Fruit fly (Drosophila melanogaster) whole organism, embryonic: ENCODE results near the gene ND-13A.
A peak's percentile ranks its signal among the peaks of the same experiment; 100 is the strongest.

Source experiments
- Ada2b ChIP-seq: fragments of 200-800 bp; sonication (Bioruptor generic); IDR thresholded peaks from 2 replicates; pipeline ENCODE4 v1.3.6; 2022; ENCODE audit warnings: missing biosample characterization, missing genetic modification characterization
- Bgb ChIP-seq: fragments of 200-800 bp; sonication (Bioruptor generic); IDR thresholded peaks from 2 replicates; pipeline ENCODE4 v1.3.6; 2022; ENCODE audit warnings: missing biosample characterization, missing genetic modification characterization; ENCODE audit not compliant: partially characterized antibody
- CG10462 ChIP-seq: fragments of 200-800 bp; sonication (Bioruptor generic); optimal IDR thresholded peaks from 2 replicates; lab custom pipeline; 2016; ENCODE audit warnings: missing biosample characterization, missing genetic modification characterization
- CG10959 ChIP-seq: fragments of 200-800 bp; sonication (Bioruptor generic); IDR thresholded peaks from 2 replicates; pipeline ENCODE4 v1.3.6; 2022; ENCODE audit warnings: missing biosample characterization, missing genetic modification characterization
- CG11504 ChIP-seq: fragments of 200-800 bp; sonication (Bioruptor generic); optimal IDR thresholded peaks from 3 replicates; lab custom pipeline; 2019; ENCODE audit warnings: missing biosample characterization, mild to moderate bottlenecking, missing genetic modification characterization, moderate library complexity
- CG12236 ChIP-seq: fragments of 200-800 bp; sonication (Bioruptor generic); optimal IDR thresholded peaks from 2 replicates; lab custom pipeline; 2016; ENCODE audit warnings: missing biosample characterization, missing genetic modification characterization
- CG1233 ChIP-seq: fragments of 200-800 bp; sonication (Bioruptor generic); optimal IDR thresholded peaks from 4 replicates; lab custom pipeline; 2018; ENCODE audit warnings: missing biosample characterization, mild to moderate bottlenecking, missing genetic modification characterization
- CG1602 ChIP-seq: fragments of 200-800 bp; sonication (Bioruptor generic); optimal IDR thresholded peaks from 3 replicates; lab custom pipeline; 2016; ENCODE audit warnings: missing biosample characterization, missing genetic modification characterization
- CG1647 ChIP-seq: fragments of 200-800 bp; sonication (Bioruptor generic); optimal IDR thresholded peaks from 3 replicates; lab custom pipeline; 2016; ENCODE audit warnings: missing biosample characterization, missing genetic modification characterization
- CG1832 ChIP-seq: fragments of 200-800 bp; sonication (Bioruptor generic); optimal IDR thresholded peaks from 2 replicates; lab custom pipeline; 2017; ENCODE audit warnings: missing biosample characterization, mild to moderate bottlenecking, missing genetic modification characterization, inconsistent platforms
- CG2712 ChIP-seq: fragments of 200-800 bp; optimal IDR thresholded peaks from 3 replicates; lab custom pipeline; 2019; ENCODE audit warnings: missing biosample characterization, mild to moderate bottlenecking, missing genetic modification characterization, moderate library complexity
- CG30431 ChIP-seq: fragments of 200-800 bp; sonication (Bioruptor generic); optimal IDR thresholded peaks from 2 replicates; lab custom pipeline; 2017; ENCODE audit warnings: missing biosample characterization, missing genetic modification characterization
- CG42726 ChIP-seq: fragments of 200-800 bp; sonication (Bioruptor generic); IDR thresholded peaks from 2 replicates; pipeline ENCODE4 v1.3.6; 2022; ENCODE audit warnings: missing biosample characterization, missing genetic modification characterization; ENCODE audit not compliant: partially characterized antibody
- CG4328 ChIP-seq: fragments of 200-800 bp; sonication (Bioruptor generic); optimal IDR thresholded peaks from 3 replicates; lab custom pipeline; 2017; ENCODE audit warnings: missing biosample characterization, missing genetic modification reagents, missing genetic modification characterization
- CG6791 ChIP-seq: fragments of 200-800 bp; sonication (Bioruptor generic); IDR thresholded peaks from 3 replicates; pipeline ENCODE4 v1.3.6; 2022; ENCODE audit warnings: missing biosample characterization, missing genetic modification characterization; ENCODE audit not compliant: partially characterized antibody
- CG7357 ChIP-seq: fragments of 200-800 bp; sonication (Bioruptor generic); IDR thresholded peaks from 3 replicates; pipeline ENCODE4 v1.3.6; 2022; ENCODE audit warnings: missing biosample characterization, missing genetic modification characterization
- CG7556 ChIP-seq: fragments of 200-800 bp; sonication (Bioruptor generic); optimal IDR thresholded peaks from 2 replicates; lab custom pipeline; 2017; ENCODE audit warnings: missing biosample characterization, mild to moderate bottlenecking, missing genetic modification characterization
- Camta ChIP-seq: fragments of 200-800 bp; sonication (Bioruptor generic); optimal IDR thresholded peaks from 2 replicates; lab custom pipeline; 2016; ENCODE audit warnings: missing biosample characterization, missing genetic modification characterization
- Dbx ChIP-seq: fragments of 200-800 bp; sonication (Bioruptor generic); IDR thresholded peaks from 3 replicates; pipeline ENCODE4 v1.3.6; 2022; ENCODE audit warnings: missing biosample characterization, missing genetic modification characterization
- Doc3 ChIP-seq: fragments of 200-800 bp; sonication (Bioruptor generic); IDR thresholded peaks from 3 replicates; pipeline ENCODE4 v1.3.6; 2022; ENCODE audit warnings: missing biosample characterization, missing genetic modification characterization; ENCODE audit not compliant: partially characterized antibody
- Drgx ChIP-seq: fragments of 200-800 bp; sonication (Bioruptor generic); IDR thresholded peaks from 2 replicates; pipeline ENCODE4 v1.3.6; 2022; ENCODE audit warnings: missing biosample characterization, missing genetic modification characterization
- Elba2 ChIP-seq: fragments of 200-800 bp; sonication (Bioruptor generic); optimal IDR thresholded peaks from 3 replicates; lab custom pipeline; 2016; ENCODE audit warnings: missing biosample characterization, missing genetic modification characterization
- Hey ChIP-seq: fragments of 200-800 bp; sonication (Bioruptor generic); optimal IDR thresholded peaks from 3 replicates; lab custom pipeline; 2018; ENCODE audit warnings: missing biosample characterization, mild to moderate bottlenecking, missing genetic modification characterization
- MESR4 ChIP-seq: fragments of 200-800 bp; sonication (Bioruptor generic); optimal IDR thresholded peaks from 2 replicates; lab custom pipeline; 2018; ENCODE audit warnings: missing biosample characterization, mild to moderate bottlenecking, missing genetic modification characterization, moderate library complexity
- Nf-YB ChIP-seq: fragments of 200-800 bp; sonication (Bioruptor generic); optimal IDR thresholded peaks from 3 replicates; lab custom pipeline; 2019; ENCODE audit warnings: missing biosample characterization, mild to moderate bottlenecking, missing genetic modification characterization, moderate library complexity
- Nf-YC ChIP-seq: fragments of 200-800 bp; optimal IDR thresholded peaks from 3 replicates; lab custom pipeline; 2019; ENCODE audit warnings: missing biosample characterization, mild to moderate bottlenecking, missing genetic modification characterization, moderate library complexity
- Opbp ChIP-seq: fragments of 200-800 bp; sonication (Bioruptor generic); IDR thresholded peaks from 3 replicates; pipeline ENCODE4 v1.3.6; 2022; ENCODE audit warnings: missing biosample characterization, missing genetic modification characterization; ENCODE audit not compliant: partially characterized antibody
- Spps ChIP-seq: fragments of 200-800 bp; sonication (Bioruptor generic); optimal IDR thresholded peaks from 2 replicates; lab custom pipeline; 2018; ENCODE audit warnings: missing biosample characterization, mild to moderate bottlenecking, missing genetic modification characterization
- Sry-δ ChIP-seq: fragments of 200-800 bp; sonication (Bioruptor generic); optimal IDR thresholded peaks from 2 replicates; lab custom pipeline; 2016; ENCODE audit warnings: missing biosample characterization, missing genetic modification characterization
- Usf ChIP-seq: fragments of 200-800 bp; sonication (Bioruptor generic); optimal IDR thresholded peaks from 2 replicates; lab custom pipeline; 2017; ENCODE audit warnings: missing genotype, missing biosample characterization, missing genetic modification characterization
- bbx ChIP-seq: fragments of 200-800 bp; sonication (Bioruptor generic); IDR thresholded peaks from 2 replicates; pipeline ENCODE4 v1.3.6; 2022; ENCODE audit warnings: missing biosample characterization, missing genetic modification characterization; ENCODE audit not compliant: partially characterized antibody
- ci ChIP-seq: fragments of 200-800 bp; sonication (Bioruptor generic); IDR thresholded peaks from 3 replicates; pipeline ENCODE4 v1.3.6; 2022; ENCODE audit warnings: missing biosample characterization, missing genetic modification characterization
- emc ChIP-seq: fragments of 200-800 bp; sonication (Bioruptor generic); optimal IDR thresholded peaks from 2 replicates; lab custom pipeline; 2016; ENCODE audit warnings: missing biosample characterization, missing genetic modification characterization
- gem ChIP-seq: fragments of 200-800 bp; sonication (Bioruptor generic); optimal IDR thresholded peaks from 2 replicates; lab custom pipeline; 2019; ENCODE audit warnings: missing biosample characterization, mild to moderate bottlenecking, missing genetic modification characterization, moderate library complexity
- hb ChIP-seq: fragments of 200-800 bp; sonication (Bioruptor generic); IDR thresholded peaks from 3 replicates; pipeline ENCODE4 v1.3.6; 2022; ENCODE audit warnings: missing biosample characterization, missing genetic modification characterization; ENCODE audit not compliant: partially characterized antibody
- jing ChIP-seq: fragments of 200-800 bp; sonication (Bioruptor generic); optimal IDR thresholded peaks from 2 replicates; lab custom pipeline; 2018; ENCODE audit warnings: missing biosample characterization, mild to moderate bottlenecking, missing genetic modification characterization
- kah ChIP-seq: fragments of 200-800 bp; sonication (Bioruptor generic); optimal IDR thresholded peaks from 2 replicates; lab custom pipeline; 2018; ENCODE audit warnings: missing biosample characterization, mild to moderate bottlenecking, missing genetic modification characterization
- knrl ChIP-seq: fragments of 200-800 bp; sonication (Bioruptor generic); IDR thresholded peaks from 3 replicates; pipeline ENCODE4 v1.3.6; 2022; ENCODE audit warnings: missing biosample characterization, missing genetic modification characterization; ENCODE audit not compliant: partially characterized antibody
- lab ChIP-seq: fragments of 200-800 bp; sonication (Bioruptor generic); optimal IDR thresholded peaks from 3 replicates; lab custom pipeline; 2017; ENCODE audit warnings: missing biosample characterization, missing genetic modification characterization, mild to moderate bottlenecking, moderate library complexity, missing genetic modification reagents
- mld ChIP-seq: fragments of 200-800 bp; sonication (Bioruptor generic); IDR thresholded peaks from 3 replicates; pipeline ENCODE4 v1.3.6; 2022; ENCODE audit warnings: missing biosample characterization, missing genetic modification characterization; ENCODE audit not compliant: partially characterized antibody
- nerfin-2 ChIP-seq: fragments of 200-800 bp; sonication (Bioruptor generic); IDR thresholded peaks from 2 replicates; pipeline ENCODE4 v1.3.6; 2022; ENCODE audit warnings: missing biosample characterization, missing genetic modification characterization; ENCODE audit not compliant: partially characterized antibody
- otp ChIP-seq: fragments of 200-800 bp; sonication (Bioruptor generic); IDR thresholded peaks from 3 replicates; pipeline ENCODE4, ENCODE4 v1.3.6; 2022; ENCODE audit warnings: missing biosample characterization, missing genetic modification characterization
- p53 ChIP-seq: fragments of 200-800 bp; sonication (Bioruptor generic); optimal IDR thresholded peaks from 2 replicates; lab custom pipeline; 2016; ENCODE audit warnings: missing biosample characterization, missing genetic modification characterization
- row ChIP-seq: fragments of 200-800 bp; sonication (Bioruptor generic); IDR thresholded peaks from 3 replicates; pipeline ENCODE4 v1.3.6; 2022; ENCODE audit warnings: missing biosample characterization, missing genetic modification characterization
- tx ChIP-seq: fragments of 200-800 bp; sonication (Bioruptor generic); optimal IDR thresholded peaks from 2 replicates; lab custom pipeline; 2016; ENCODE audit warnings: missing biosample characterization, missing genetic modification characterization
- unc-4 ChIP-seq: fragments of 200-800 bp; sonication (Bioruptor generic); IDR thresholded peaks from 2 replicates; pipeline ENCODE4 v1.3.6; 2022; ENCODE audit warnings: missing biosample characterization, missing genetic modification characterization; ENCODE audit not compliant: partially characterized antibody
- unpg ChIP-seq: fragments of 200-800 bp; sonication (Bioruptor generic); optimal IDR thresholded peaks from 3 replicates; lab custom pipeline; 2018; ENCODE audit warnings: missing biosample characterization, mild to moderate bottlenecking, missing genetic modification characterization, moderate library complexity

The ND-13A gene

dm6 chr2L:5093772-5094350 is 6.2 kb downstream of the ND-13A start, which contains the start of gene CG5828 (continued):
- no peak for TF ChIP-seq Ada2b (GFP tag; lab: Robert Waterston, UW)
- peak; percentile 69 for TF ChIP-seq row (GFP tag; lab: Robert Waterston, UW)
- TF ChIP-seq otp (GFP tag; lab: Robert Waterston, UW): no peak
- no peak for TF ChIP-seq gem (tag; lab: Kevin White, UChicago)
- TF ChIP-seq CG2712 (tag; lab: Kevin White, UChicago): peak; percentile 8
- no peak; the same call in 1 of the 2 replicates for TF ChIP-seq nerfin-2 (GFP tag; lab: Robert Waterston, UW)
- no peak for TF ChIP-seq Camta (GFP tag; lab: Kevin White, UChicago)
- TF ChIP-seq CG10462 (GFP tag; lab: Kevin White, UChicago): peak; percentile 52
- TF ChIP-seq MESR4: peak; percentile 79
- TF ChIP-seq jing (GFP tag; lab: Kevin White, UChicago): no peak
- TF ChIP-seq CG6791 (GFP tag; lab: Robert Waterston, UW): peak; percentile 73
- TF ChIP-seq CG10959 (GFP tag; lab: Robert Waterston, UW): no peak
- peak; percentile 54 for TF ChIP-seq Elba2 (GFP tag; lab: Kevin White, UChicago)
- TF ChIP-seq CG30431 (GFP tag; lab: Kevin White, UChicago): no peak
- peak; percentile 71; the same call in 2 of the 3 replicates for TF ChIP-seq knrl (GFP tag; lab: Robert Waterston, UW)
- TF ChIP-seq Nf-YC (tag; lab: Kevin White, UChicago): no peak
- no peak for TF ChIP-seq kah (GFP tag; lab: Kevin White, UChicago)
- TF ChIP-seq Opbp (GFP tag; lab: Robert Waterston, UW): peak; percentile 77
- TF ChIP-seq Hey (tag; lab: Kevin White, UChicago): no peak
- TF ChIP-seq CG1602: no peak
- TF ChIP-seq hb (GFP tag; lab: Robert Waterston, UW): peak; percentile 71; the same call in 2 of the 3 replicates
- no peak for TF ChIP-seq Usf (GFP tag; lab: Kevin White, UChicago)
- TF ChIP-seq CG1233 (GFP tag; lab: Kevin White, UChicago): no peak
- TF ChIP-seq emc: no peak
- peak; percentile 67; the same call in 2 of the 3 replicates for TF ChIP-seq Doc3 (GFP tag; lab: Robert Waterston, UW)
- TF ChIP-seq Bgb (GFP tag; lab: Robert Waterston, UW): peak; percentile 64
- peak; percentile 13 for TF ChIP-seq Sry-δ (GFP tag; lab: Kevin White, UChicago)
- peak; percentile 49; the same call in 1 of the 2 replicates for TF ChIP-seq CG42726 (GFP tag; lab: Robert Waterston, UW)
- peak; percentile 22 for TF ChIP-seq CG11504 (tag; lab: Kevin White, UChicago)
- no peak for TF ChIP-seq tx (GFP tag; lab: Kevin White, UChicago)
- TF ChIP-seq bbx (GFP tag; lab: Robert Waterston, UW): peak; percentile 64
- TF ChIP-seq CG12236: no peak
- no peak for TF ChIP-seq ci (GFP tag; lab: Robert Waterston, UW)

- TF ChIP-seq Nf-YB (GFP tag; lab: Kevin White, UChicago) (peak; percentile 47), CG4328 (no peak), Drgx (GFP tag; lab: Robert Waterston, UW) (peak; percentile 28; the same call in 1 of the 2 replicates), Dbx (GFP tag; lab: Robert Waterston, UW) (peak; percentile 31; the same call in 1 of the 3 replicates), unc-4 (GFP tag; lab: Robert Waterston, UW) (no peak; the same call in 1 of the 2 replicates), lab (GFP tag; lab: Kevin White, UChicago) (peak; percentile 41), kah (GFP tag; lab: Kevin White, UChicago) (no peak), p53 (GFP tag; lab: Kevin White, UChicago) (no peak), CG1832 (GFP tag; lab: Kevin White, UChicago) (peak; percentile 77), Spps (tag; lab: Kevin White, UChicago) (no peak), MESR4 (peak; percentile 82), CG1647 (GFP tag; lab: Kevin White, UChicago) (peak; percentile 20), CG7556 (GFP tag; lab: Kevin White, UChicago) (peak; percentile 12), mld (no peak), CG7357 (no peak), unpg (peak; percentile 3)
Measured at dm6 chr2L:5092992-5093695, 6.9 kb downstream of the ND-13A start, which contains the start of gene Pgant5. Pgant5 (minus strand) TSS chr2L:5093592.
